Fruit fly (Drosophila melanogaster) whole organism, pupa: ENCODE measurements around the gene ETHR.
A peak's percentile ranks its signal among the peaks of the same experiment; 100 is the strongest.

Source experiments
- CG10348 ChIP-seq: fragments of 200-800 bp; sonication (Bioruptor generic); IDR thresholded peaks from 2 replicates; pipeline ENCODE4 v1.3.6; 2022; ENCODE audit warnings: missing biosample characterization, missing genetic modification characterization
- CG12605 ChIP-seq: fragments of 200-800 bp; sonication (Bioruptor generic); IDR thresholded peaks from 2 replicates; pipeline ENCODE4 v1.3.6; 2022; ENCODE audit warnings: missing biosample characterization, missing genetic modification characterization
- CG13204 ChIP-seq: fragments of 200-800 bp; sonication (Bioruptor generic); optimal IDR thresholded peaks from 2 replicates; lab custom pipeline; 2018; ENCODE audit warnings: missing biosample characterization, mild to moderate bottlenecking, missing genetic modification characterization, moderate library complexity
- CG14655 ChIP-seq: fragments of 200-800 bp; sonication (Bioruptor generic); optimal IDR thresholded peaks from 3 replicates; lab custom pipeline; 2017; ENCODE audit warnings: mild to moderate bottlenecking, missing biosample characterization, missing genetic modification reagents, missing genetic modification characterization
- CG15710 ChIP-seq: fragments of 200-800 bp; sonication (Bioruptor generic); optimal IDR thresholded peaks from 2 replicates; lab custom pipeline; 2018; ENCODE audit warnings: missing biosample characterization, mild to moderate bottlenecking, missing genetic modification characterization, moderate library complexity
- CG17806 ChIP-seq: fragments of 200-800 bp; sonication (Bioruptor generic); optimal IDR thresholded peaks from 2 replicates; lab custom pipeline; 2018; ENCODE audit warnings: missing biosample characterization, mild to moderate bottlenecking, missing genetic modification characterization, moderate library complexity
- CG32121 ChIP-seq: fragments of 200-800 bp; sonication (Bioruptor generic); IDR thresholded peaks from 2 replicates; pipeline ENCODE4 v1.3.6; 2022; ENCODE audit warnings: missing biosample characterization, missing genetic modification characterization
- CG34367 ChIP-seq: fragments of 200-800 bp; sonication (Bioruptor generic); optimal IDR thresholded peaks from 2 replicates; lab custom pipeline; 2018; ENCODE audit warnings: missing biosample characterization, mild to moderate bottlenecking, missing genetic modification characterization
- CG4496 ChIP-seq: fragments of 200-800 bp; sonication (Bioruptor generic); IDR thresholded peaks from 3 replicates; pipeline ENCODE4 v1.3.6; 2022; ENCODE audit warnings: missing biosample characterization, missing genetic modification characterization
- CG8159 ChIP-seq: fragments of 200-800 bp; sonication (Bioruptor generic); optimal IDR thresholded peaks from 3 replicates; lab custom pipeline; 2018; ENCODE audit warnings: missing biosample characterization, mild to moderate bottlenecking, missing genetic modification characterization, moderate library complexity
- CG8301 ChIP-seq: fragments of 200-800 bp; sonication (Bioruptor generic); optimal IDR thresholded peaks from 2 replicates; lab custom pipeline; 2018; ENCODE audit warnings: missing biosample characterization, mild to moderate bottlenecking, missing genetic modification characterization
- CG9948 ChIP-seq: fragments of 200-800 bp; sonication (Bioruptor generic); optimal IDR thresholded peaks from 2 replicates; lab custom pipeline; 2018; ENCODE audit warnings: missing biosample characterization, mild to moderate bottlenecking, missing genetic modification characterization, moderate library complexity
- D1 ChIP-seq: fragments of 200-800 bp; sonication (Bioruptor generic); optimal IDR thresholded peaks from 2 replicates; lab custom pipeline; 2018; ENCODE audit warnings: missing biosample characterization, mild to moderate bottlenecking, missing genetic modification characterization, moderate library complexity
- EcR ChIP-seq: fragments of 200-800 bp; sonication (Bioruptor generic); optimal IDR thresholded peaks from 3 replicates; lab custom pipeline; 2019; ENCODE audit warnings: missing biosample characterization, missing genetic modification characterization, mild to moderate bottlenecking, moderate library complexity, missing genetic modification reagents
- Ets98B ChIP-seq: fragments of 200-800 bp; sonication (Bioruptor generic); IDR thresholded peaks from 2 replicates; pipeline ENCODE4 v1.3.6; 2022; ENCODE audit warnings: missing biosample characterization, missing genetic modification characterization
- Pif1A ChIP-seq: fragments of 200-800 bp; sonication (Bioruptor generic); optimal IDR thresholded peaks from 3 replicates; lab custom pipeline; 2016; ENCODE audit warnings: missing biosample characterization, missing genetic modification characterization
- Pif1B ChIP-seq: fragments of 200-800 bp; sonication (Bioruptor generic); optimal IDR thresholded peaks from 3 replicates; lab custom pipeline; 2016; ENCODE audit warnings: missing biosample characterization, missing genetic modification characterization
- Snoo ChIP-seq: fragments of 200-800 bp; sonication (Bioruptor generic); optimal IDR thresholded peaks from 3 replicates; lab custom pipeline; 2017; ENCODE audit warnings: missing biosample characterization, mild to moderate bottlenecking, missing genetic modification characterization, inconsistent platforms
- fd96Ca ChIP-seq: fragments of 200-800 bp; sonication (Bioruptor generic); IDR thresholded peaks from 3 replicates; pipeline ENCODE4 v1.3.6; 2022; ENCODE audit warnings: missing biosample characterization, missing genetic modification characterization
- gl ChIP-seq: fragments of 200-800 bp; sonication (Bioruptor generic); optimal IDR thresholded peaks from 2 replicates; lab custom pipeline; 2018; ENCODE audit warnings: missing biosample characterization, mild to moderate bottlenecking, missing genetic modification characterization
- rn ChIP-seq: fragments of 200-800 bp; sonication (Bioruptor generic); IDR thresholded peaks from 2 replicates; pipeline ENCODE4 v1.3.6; 2022; ENCODE audit warnings: missing biosample characterization, missing genetic modification characterization

ETHR gene

DNA sequence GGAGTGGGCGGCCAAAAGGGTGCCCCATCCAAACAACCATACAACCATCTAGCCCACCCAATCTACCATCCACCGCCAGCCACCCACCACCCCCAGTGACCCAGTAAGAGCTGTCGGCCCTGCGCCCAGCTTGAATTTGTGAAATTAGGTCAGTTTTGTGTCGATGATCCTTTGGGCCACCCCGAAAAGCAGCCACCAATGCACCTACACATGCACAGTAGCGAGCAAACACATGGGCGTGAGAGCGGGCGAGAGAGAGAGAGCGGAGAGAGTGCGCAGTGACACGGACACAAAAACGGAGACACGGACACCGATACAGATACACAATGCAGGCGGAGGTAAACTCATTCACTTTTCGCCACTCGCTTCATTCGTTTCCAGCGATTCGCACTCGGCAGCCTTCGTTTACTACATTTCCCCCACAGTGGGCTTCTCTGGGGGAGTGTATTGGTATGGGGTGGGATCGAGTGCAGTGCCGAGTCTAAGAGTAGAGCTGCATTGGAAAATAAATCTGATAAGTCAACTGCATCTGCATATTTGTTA lies 42.3 kb downstream of the ETHR start:
- TF ChIP-seq EcR (GFP tag; lab: Kevin White, UChicago) = peak; percentile 85
- TF ChIP-seq CG12605 (GFP tag; lab: Robert Waterston, UW) = no peak
- no peak for TF ChIP-seq fd96Ca (GFP tag; lab: Robert Waterston, UW)
- TF ChIP-seq CG17806 (tag; lab: Kevin White, UChicago) = no peak
- TF ChIP-seq CG13204 (GFP tag; lab: Kevin White, UChicago) = no peak
- no peak for TF ChIP-seq CG32121 (GFP tag; lab: Robert Waterston, UW)
- no peak for TF ChIP-seq rn (GFP tag; lab: Robert Waterston, UW)

DNA sequence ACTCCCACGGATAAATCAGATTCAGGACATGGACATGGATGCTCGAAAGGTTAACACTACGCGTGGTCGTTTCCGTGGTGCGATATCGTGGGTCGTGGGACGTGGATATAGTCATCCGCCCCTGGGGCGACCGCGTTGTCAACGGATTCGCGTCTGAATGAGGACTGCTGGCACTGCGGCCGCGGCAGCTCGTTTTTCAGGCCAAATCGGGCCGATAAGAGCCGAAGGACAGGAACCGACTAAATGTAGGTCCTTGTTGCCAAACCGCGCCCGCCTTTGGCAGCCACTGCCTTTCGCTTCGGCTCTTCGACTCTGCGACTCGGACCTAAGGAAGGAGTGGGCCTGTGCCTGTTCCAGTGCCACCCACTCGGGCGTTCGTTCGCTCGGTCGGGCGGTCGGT lies 47.0 kb downstream of the ETHR start, which contains the start of gene SIFaR:
Gene SIFaR, minus strand, starts transcription at position 166 of the 400 bp plus-strand sequence.
- TF ChIP-seq CG13204 (GFP tag; lab: Kevin White, UChicago) (no peak), D1 (tag; lab: Kevin White, UChicago) (no peak), CG34367 (no peak), CG9948 (no peak), CG12605 (GFP tag; lab: Robert Waterston, UW) (no peak), gl (no peak), CG17806 (tag; lab: Kevin White, UChicago) (no peak), CG14655 (no peak), CG32121 (GFP tag; lab: Robert Waterston, UW) (no peak), fd96Ca (GFP tag; lab: Robert Waterston, UW) (no peak), CG4496 (GFP tag; lab: Robert Waterston, UW) (no peak)
- TF ChIP-seq, all 21 proteins: peak for 0

DNA sequence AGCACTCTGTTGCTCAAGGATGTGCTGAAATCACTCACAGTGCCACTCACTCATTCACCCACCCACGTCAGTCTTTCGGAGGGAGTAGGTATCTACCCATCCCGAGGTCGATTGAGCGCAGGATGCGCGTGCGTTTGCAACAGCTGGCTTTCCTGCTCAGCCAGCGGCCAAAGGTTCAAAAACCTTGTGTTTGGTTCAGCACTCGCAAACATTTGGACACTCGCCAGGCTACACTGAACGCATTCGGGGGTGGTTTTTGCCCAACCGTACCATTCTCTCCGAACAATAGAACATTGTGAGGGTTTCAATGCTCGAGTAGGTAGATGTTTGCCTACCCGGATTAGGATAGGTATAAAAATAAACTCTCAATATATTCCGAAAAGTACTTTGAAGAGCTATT lies 48.2 kb downstream of the ETHR start:
- 0 out of 2 replicates have a peak, but pooled peaks have one; percentile 20 for TF ChIP-seq Ets98B (GFP tag; lab: Robert Waterston, UW)
- no peak for TF ChIP-seq gl
- TF ChIP-seq Pif1A = peak; percentile 1
- TF ChIP-seq CG9948 = no peak
- peak; percentile 82 for TF ChIP-seq EcR (GFP tag; lab: Kevin White, UChicago)
- TF ChIP-seq, all 21 proteins: peak for 3

DNA sequence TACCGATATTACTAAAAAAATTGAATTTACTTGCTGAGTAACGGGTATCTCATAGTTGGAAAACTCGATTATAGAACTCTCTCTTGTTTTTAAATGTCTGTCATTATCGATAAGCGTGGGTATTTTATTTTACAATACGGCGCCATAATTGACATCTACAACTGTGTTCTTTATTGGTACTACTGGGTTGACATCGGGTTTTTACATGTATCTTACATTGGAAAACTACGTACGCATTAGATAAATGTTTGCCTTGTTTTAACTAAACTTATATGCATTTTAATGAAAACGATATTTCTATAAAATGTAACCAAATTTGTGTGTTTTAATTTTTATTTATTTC lies 48.9 kb downstream of the ETHR start:
- TF ChIP-seq fd96Ca (GFP tag; lab: Robert Waterston, UW) (no peak), Ets98B (GFP tag; lab: Robert Waterston, UW) (no peak), CG12605 (GFP tag; lab: Robert Waterston, UW) (no peak), Snoo (tag; lab: Kevin White, UChicago) (no peak), CG34367 (no peak), CG13204 (GFP tag; lab: Kevin White, UChicago) (no peak), CG10348 (GFP tag; lab: Robert Waterston, UW) (no peak), EcR (GFP tag; lab: Kevin White, UChicago) (no peak), CG14655 (no peak)

DNA sequence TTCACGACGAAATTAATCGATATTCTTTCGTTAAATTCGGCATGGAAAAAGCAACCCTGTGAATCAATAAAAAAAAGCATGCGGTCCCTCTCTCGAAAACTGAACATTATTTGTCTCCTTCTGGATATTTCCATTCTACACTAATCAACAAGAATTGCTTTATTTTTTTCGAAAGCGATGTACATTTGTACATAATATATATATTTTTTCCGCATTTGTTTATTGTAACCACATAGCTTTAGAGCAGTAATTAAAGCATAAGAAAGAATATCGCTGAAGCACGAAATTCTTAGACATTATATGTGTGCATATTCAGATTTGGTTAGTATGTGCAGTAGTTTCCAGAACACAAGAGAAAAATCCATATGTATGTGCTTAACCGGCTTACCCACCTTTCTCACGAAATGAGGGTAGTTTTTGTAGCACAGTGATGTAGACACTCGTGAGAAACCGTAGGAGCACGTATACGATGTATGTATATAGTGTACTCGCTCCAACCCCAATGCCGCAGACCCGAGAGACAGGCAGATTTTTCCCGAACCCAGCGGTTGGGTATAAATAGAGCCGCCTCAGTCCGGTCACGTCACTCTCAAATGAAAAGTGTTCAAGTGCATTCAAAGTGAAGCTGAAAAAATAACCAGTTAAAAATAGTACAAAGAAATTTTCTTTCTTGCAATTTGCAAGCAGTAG lies 49.4 kb downstream of the ETHR start:
- TF ChIP-seq Pif1A (peak; percentile 90), Pif1B (peak; percentile 93), CG10348 (GFP tag; lab: Robert Waterston, UW) (no peak), CG17806 (tag; lab: Kevin White, UChicago) (peak; percentile 91), CG9948 (peak; percentile 93), CG8301 (tag; lab: Kevin White, UChicago) (peak; percentile 92), EcR (GFP tag; lab: Kevin White, UChicago) (peak; percentile 36), CG34367 (peak; percentile 93), CG32121 (GFP tag; lab: Robert Waterston, UW) (no peak), CG15710 (peak; percentile 92), Ets98B (GFP tag; lab: Robert Waterston, UW) (no peak), rn (GFP tag; lab: Robert Waterston, UW) (no peak), D1 (tag; lab: Kevin White, UChicago) (peak; percentile 78), CG12605 (GFP tag; lab: Robert Waterston, UW) (no peak), CG13204 (GFP tag; lab: Kevin White, UChicago) (peak; percentile 86), fd96Ca (GFP tag; lab: Robert Waterston, UW) (no peak), CG4496 (GFP tag; lab: Robert Waterston, UW) (no peak), gl (peak; percentile 83), Snoo (tag; lab: Kevin White, UChicago) (peak; percentile 88), CG8159 (tag; lab: Kevin White, UChicago) (peak; percentile 95), CG14655 (peak; percentile 95)

DNA sequence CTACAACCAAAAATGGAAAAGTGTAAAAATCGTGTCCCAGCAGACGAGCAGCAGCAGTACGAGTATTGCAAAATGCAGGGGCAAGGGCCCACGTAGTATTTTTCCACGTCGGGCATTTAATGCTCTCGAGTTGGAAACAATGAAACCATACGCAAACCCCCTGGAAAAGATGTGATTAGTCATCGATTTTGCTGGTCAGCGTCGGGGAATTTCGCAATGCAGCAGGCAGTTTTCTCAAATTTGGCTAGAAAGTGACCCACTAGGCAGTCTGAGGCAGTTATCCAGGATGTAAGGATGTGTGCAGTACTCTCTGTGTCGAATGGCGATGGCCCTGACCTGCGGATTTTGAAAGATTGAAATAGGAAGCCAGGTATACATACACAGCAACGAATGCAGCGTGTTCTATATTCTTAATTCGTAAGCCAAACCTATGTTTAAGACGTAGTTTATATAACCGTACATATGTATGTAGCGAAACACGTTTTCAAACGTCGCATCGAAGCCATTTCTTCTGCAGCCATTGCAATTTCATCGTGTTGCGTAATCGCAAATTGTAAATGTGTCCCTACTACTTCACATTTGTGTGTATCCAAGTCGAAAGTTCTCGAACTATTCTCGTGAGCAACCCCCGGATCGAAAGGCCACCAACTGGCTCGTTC lies 50.0 kb downstream of the ETHR start:
- TF ChIP-seq Pif1A = no peak
- no peak for TF ChIP-seq CG4496 (GFP tag; lab: Robert Waterston, UW)
- no peak for TF ChIP-seq CG10348 (GFP tag; lab: Robert Waterston, UW)
- TF ChIP-seq CG34367 = no peak
- TF ChIP-seq Pif1B = no peak
- TF ChIP-seq Snoo (tag; lab: Kevin White, UChicago) = no peak
- no peak for TF ChIP-seq CG17806 (tag; lab: Kevin White, UChicago)
- TF ChIP-seq CG8159 (tag; lab: Kevin White, UChicago) = no peak
- TF ChIP-seq CG13204 (GFP tag; lab: Kevin White, UChicago) = no peak
- no peak for TF ChIP-seq Ets98B (GFP tag; lab: Robert Waterston, UW)
- no peak for TF ChIP-seq CG12605 (GFP tag; lab: Robert Waterston, UW)
- no peak for TF ChIP-seq gl
- TF ChIP-seq D1 (tag; lab: Kevin White, UChicago) = no peak
- no peak for TF ChIP-seq CG15710
- no peak for TF ChIP-seq CG9948
- no peak for TF ChIP-seq CG8301 (tag; lab: Kevin White, UChicago)
- no peak for TF ChIP-seq CG32121 (GFP tag; lab: Robert Waterston, UW)
- TF ChIP-seq EcR (GFP tag; lab: Kevin White, UChicago) = no peak
- no peak for TF ChIP-seq CG14655
- TF ChIP-seq rn (GFP tag; lab: Robert Waterston, UW) = no peak
